Fruit fly (Drosophila melanogaster) whole organism, embryonic: Measurements from ENCODE around the gene kz.

Source experiments
- Atf-2 ChIP-seq: fragments of 200-800 bp; sonication (Bioruptor generic); optimal IDR thresholded peaks from 2 replicates; lab custom pipeline; 2016; ENCODE audit warnings: missing biosample characterization, missing genetic modification characterization
- CG11560 ChIP-seq: fragments of 200-800 bp; sonication (Bioruptor generic); IDR thresholded peaks from 3 replicates; pipeline ENCODE4 v1.3.6; 2022; ENCODE audit warnings: missing biosample characterization, missing genetic modification characterization
- CG34422 ChIP-seq: fragments of 200-800 bp; sonication (Bioruptor generic); IDR thresholded peaks from 3 replicates; pipeline ENCODE4 v1.3.6; 2022; ENCODE audit warnings: missing biosample characterization, missing genetic modification characterization
- CG6689 ChIP-seq: fragments of 200-800 bp; sonication (Bioruptor generic); IDR thresholded peaks from 2 replicates; pipeline ENCODE4 v1.3.6; 2022; ENCODE audit warnings: missing biosample characterization, missing genetic modification characterization
- CG7556 ChIP-seq: fragments of 200-800 bp; sonication (Bioruptor generic); optimal IDR thresholded peaks from 2 replicates; lab custom pipeline; 2017; ENCODE audit warnings: missing biosample characterization, mild to moderate bottlenecking, missing genetic modification characterization
- CG8281 ChIP-seq: fragments of 200-800 bp; sonication (Bioruptor generic); optimal IDR thresholded peaks from 2 replicates; lab custom pipeline; 2018; ENCODE audit warnings: missing biosample characterization, mild to moderate bottlenecking, missing genetic modification characterization, moderate library complexity
- HLHmδ ChIP-seq: fragments of 200-800 bp; sonication (Bioruptor generic); optimal IDR thresholded peaks from 2 replicates; lab custom pipeline; 2018; ENCODE audit warnings: missing biosample characterization, mild to moderate bottlenecking, missing genetic modification characterization, moderate library complexity
- Hand ChIP-seq: fragments of 200-800 bp; sonication (Bioruptor generic); optimal IDR thresholded peaks from 2 replicates; lab custom pipeline; 2017; ENCODE audit warnings: mild to moderate bottlenecking, missing biosample characterization, missing genetic modification reagents, missing genetic modification characterization
- Oli ChIP-seq: fragments of 200-800 bp; sonication (Bioruptor generic); optimal IDR thresholded peaks from 2 replicates; lab custom pipeline; 2018; ENCODE audit warnings: missing biosample characterization, mild to moderate bottlenecking, missing genetic modification characterization, moderate library complexity
- Pdp1 ChIP-seq, 2 experiments: fragments of 200-800 bp; sonication (Bioruptor generic); optimal IDR thresholded peaks; 3 replicates each; lab custom pipeline; 2016; ENCODE audit warnings: missing biosample characterization in 2 of 2, missing genetic modification characterization in 2 of 2, mild to moderate bottlenecking in 1 of 2, moderate library complexity in 1 of 2
- al ChIP-seq: fragments of 200-800 bp; sonication (Bioruptor generic); IDR thresholded peaks from 2 replicates; pipeline ENCODE4 v1.3.6; 2022; ENCODE audit warnings: missing biosample characterization, missing genetic modification characterization
- dati ChIP-seq: fragments of 200-800 bp; sonication (Bioruptor generic); IDR thresholded peaks from 2 replicates; pipeline ENCODE4 v1.3.6; 2022; ENCODE audit warnings: missing biosample characterization, missing genetic modification characterization
- kay ChIP-seq: fragments of 200-800 bp; sonication (Bioruptor generic); optimal IDR thresholded peaks from 2 replicates; lab custom pipeline; 2016; ENCODE audit warnings: missing biosample characterization, missing genetic modification characterization
- lbe ChIP-seq: fragments of 200-800 bp; sonication (Bioruptor generic); optimal IDR thresholded peaks from 2 replicates; lab custom pipeline; 2016; ENCODE audit warnings: missing biosample characterization, mild to moderate bottlenecking, missing genetic modification characterization
- psq ChIP-seq: fragments of 200-800 bp; sonication (Bioruptor generic); optimal IDR thresholded peaks from 2 replicates; lab custom pipeline; 2017; ENCODE audit warnings: missing biosample characterization, missing genetic modification characterization
- scrt ChIP-seq: fragments of 200-800 bp; sonication (Bioruptor generic); optimal IDR thresholded peaks from 2 replicates; lab custom pipeline; 2018; ENCODE audit warnings: missing biosample characterization, mild to moderate bottlenecking, missing genetic modification characterization, moderate library complexity
- sens ChIP-seq: fragments of 200-800 bp; sonication (Bioruptor generic); peaks from one replicate; lab custom pipeline; 2016; ENCODE audit warnings: missing biosample characterization, missing genetic modification characterization
- unc-4 ChIP-seq: fragments of 200-800 bp; sonication (Bioruptor generic); IDR thresholded peaks from 2 replicates; pipeline ENCODE4 v1.3.6; 2022; ENCODE audit warnings: missing biosample characterization, missing genetic modification characterization; ENCODE audit not compliant: partially characterized antibody
- zfh2 ChIP-seq: fragments of 200-800 bp; sonication (Bioruptor generic); optimal IDR thresholded peaks from 2 replicates; lab custom pipeline; 2016; ENCODE audit warnings: missing biosample characterization, missing genetic modification characterization

The kz gene

DNA sequence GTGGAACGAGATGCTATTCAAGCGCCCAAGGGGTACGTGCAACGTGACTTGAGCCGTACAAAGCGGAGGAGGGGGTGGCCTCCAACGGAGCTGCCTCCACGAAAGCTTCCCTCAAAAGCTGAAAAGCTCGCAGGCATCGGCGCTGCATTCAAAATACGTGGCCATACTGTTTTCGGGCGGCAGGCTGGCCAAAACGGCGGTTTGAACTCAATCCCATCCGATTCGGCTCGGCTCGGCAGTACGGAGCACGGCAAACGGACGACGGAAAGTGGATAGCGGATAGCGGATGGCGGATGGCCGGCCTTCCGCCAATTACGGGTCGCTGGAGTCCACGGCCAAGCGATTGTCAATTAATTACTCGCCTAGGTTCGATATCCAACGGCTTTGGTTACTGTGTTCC, 52.9 kb downstream of the kz start, which contains the start of gene Mct1:
TSS of gene Mct1 (plus strand) at position 301 of the 400 bp plus-strand sequence.
- TF ChIP-seq Atf-2 (GFP tag; lab: Kevin White, UChicago), result no peak
- TF ChIP-seq Hand (GFP tag; lab: Kevin White, UChicago), result no peak
- no peak for TF ChIP-seq Oli (tag; lab: Kevin White, UChicago)
- TF ChIP-seq dati (GFP tag; lab: Robert Waterston, UW), result no peak
- no peak for TF ChIP-seq CG7556 (GFP tag; lab: Kevin White, UChicago)
- no peak for TF ChIP-seq sens (GFP tag; lab: Kevin White, UChicago)
- TF ChIP-seq scrt (GFP tag; lab: Kevin White, UChicago), result no peak
- TF ChIP-seq Pdp1 (GFP tag; optimal IDR thresholded peaks at IDR 0.05; lab: Kevin White, UChicago), result no peak
- no peak for TF ChIP-seq al (GFP tag; lab: Robert Waterston, UW)
- TF ChIP-seq HLHmδ (GFP tag; lab: Kevin White, UChicago), result no peak
- no peak for TF ChIP-seq zfh2 (GFP tag; lab: Kevin White, UChicago)
- TF ChIP-seq lbe (GFP tag; lab: Kevin White, UChicago), result no peak
- TF ChIP-seq unc-4, result no peak
- no peak for TF ChIP-seq CG11560 (tag; lab: Robert Waterston, UW)
- no peak for TF ChIP-seq CG6689
- TF ChIP-seq kay (GFP tag; lab: Kevin White, UChicago), result no peak
- no peak for TF ChIP-seq CG34422 (GFP tag; lab: Robert Waterston, UW)
- TF ChIP-seq CG8281, result no peak
- TF ChIP-seq psq (GFP tag; lab: Kevin White, UChicago), result no peak
- TF ChIP-seq, all 482 proteins: peak for 0
